Worm (Caenorhabditis elegans): Measurements from ENCODE around the gene asm-2.

DNA sequence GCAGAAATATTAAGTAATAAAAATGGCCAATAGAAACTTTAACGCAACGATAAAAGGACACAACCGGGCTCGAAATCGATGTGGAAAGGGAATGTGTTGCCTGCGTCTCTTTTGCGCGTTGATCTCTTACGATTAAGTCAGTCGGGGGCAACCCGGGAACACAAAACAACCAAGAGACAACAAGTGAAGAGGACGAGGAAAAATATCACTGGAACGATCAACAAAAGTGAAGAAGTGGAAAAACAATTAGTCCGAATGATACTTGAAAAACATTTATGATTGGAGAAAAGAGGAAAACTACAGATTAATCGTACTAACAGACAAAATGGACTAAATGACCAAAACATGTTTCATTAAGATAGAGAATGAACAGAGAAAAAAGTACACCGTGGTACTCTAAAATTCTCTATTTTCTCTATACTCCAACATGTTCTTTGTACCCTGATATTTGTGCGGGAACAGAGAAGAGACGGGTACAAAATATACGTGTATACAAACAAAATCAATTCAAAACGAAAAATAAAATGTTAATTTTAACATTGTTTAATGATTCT lies 13.7 kb downstream of the asm-2 start, which contains the start of gene F08G12.5:
- TF ChIP-seq ceh-58 (GFP tag; IDR thresholded peaks at IDR 0.05) = no peak
- TF ChIP-seq ceh-40 (GFP tag; IDR thresholded peaks at IDR 0.05) = no peak
- no peak for TF ChIP-seq sea-2 (GFP tag; IDR thresholded peaks at IDR 0.05)
- TF ChIP-seq Y95B8A.8 (GFP tag; IDR thresholded peaks at IDR 0.05) = no peak
- no peak for TF ChIP-seq hrde-1 (tag; optimal IDR thresholded peaks at IDR 0.05; ENCODE audit: borderline replicate concordance)
- no peak for TF ChIP-seq lsl-1 (GFP tag; optimal IDR thresholded peaks at IDR 0.05)

Data from whole organism, young adult.